ENCODE assay signal across 6 fruit fly cellular contexts in genomic region chr3R:15794258-15794727, dm6.
TF ChIP-seq lines count a peak whose summit lies in the region.

No protein-coding gene starts in this region.

- no peak for TF ChIP-seq CTCF in whole organism, embryonic (GFP tag; optimal IDR thresholded peaks at IDR 0.05; lab: Kevin White, UChicago)

TF ChIP-seq in whole organism, 6 proteins besides CTCF, POLR2A, EP300 and RAD21:
- TF ChIP-seq Dll (optimal IDR thresholded peaks at IDR 0.05; lab: Kevin White, UChicago) (no peak), CG8478 (optimal IDR thresholded peaks at IDR 0.05; lab: Kevin White, UChicago) (peak; percentile 91)

TF ChIP-seq in whole organism, adult, 20 proteins besides CTCF, POLR2A, EP300 and RAD21 (continues in another document):
- TF ChIP-seq Mnt (GFP tag; optimal IDR thresholded peaks at IDR 0.05; lab: Kevin White, UChicago) (peak; percentile 81), Crg-1 (GFP tag; optimal IDR thresholded peaks at IDR 0.05; lab: Kevin White, UChicago) (peak; percentile 53), toe (GFP tag; optimal IDR thresholded peaks at IDR 0.05; lab: Kevin White, UChicago) (no peak), Clk (GFP tag; optimal IDR thresholded peaks at IDR 0.05; lab: Kevin White, UChicago) (no peak), bab1 (GFP tag; optimal IDR thresholded peaks at IDR 0.05; lab: Kevin White, UChicago) (peak; percentile 29), ovo (GFP tag; optimal IDR thresholded peaks at IDR 0.05; lab: Kevin White, UChicago) (peak; percentile 65), CG7045 (GFP tag; optimal IDR thresholded peaks at IDR 0.05; lab: Kevin White, UChicago) (no peak), cic (GFP tag; optimal IDR thresholded peaks at IDR 0.05; lab: Kevin White, UChicago) (peak; percentile 2), CG5204 (GFP tag; optimal IDR thresholded peaks at IDR 0.05; lab: Kevin White, UChicago) (no peak), tj (GFP tag; optimal IDR thresholded peaks at IDR 0.05; lab: Kevin White, UChicago) (peak; percentile 33), cnc (optimal IDR thresholded peaks at IDR 0.05; lab: Kevin White, UChicago) (peak in 1 of 2 experiments; percentile 11), CG33017 (tag; optimal IDR thresholded peaks at IDR 0.05; lab: Kevin White, UChicago) (no peak), pad (GFP tag; optimal IDR thresholded peaks at IDR 0.05; lab: Kevin White, UChicago) (peak; percentile 21), Hr96 (GFP tag; optimal IDR thresholded peaks at IDR 0.05; lab: Kevin White, UChicago) (peak; percentile 20), CG14711 (tag; optimal IDR thresholded peaks at IDR 0.05; lab: Kevin White, UChicago) (no peak), CG1620 (GFP tag; optimal IDR thresholded peaks at IDR 0.05; lab: Kevin White, UChicago) (peak; percentile 10), CG12768 (GFP tag; optimal IDR thresholded peaks at IDR 0.05; lab: Kevin White, UChicago) (no peak), CG7101 (tag; optimal IDR thresholded peaks at IDR 0.05; lab: Kevin White, UChicago) (peak; percentile 7)

TF ChIP-seq in whole organism, embryonic, 481 proteins besides CTCF, POLR2A, EP300 and RAD21 (continues in another document):
- TF ChIP-seq CG32772 (GFP tag; IDR thresholded peaks at IDR 0.05; lab: Robert Waterston, UW), result peak; percentile 92
- no peak for TF ChIP-seq Hmx (GFP tag; optimal IDR thresholded peaks at IDR 0.05; lab: Kevin White, UChicago)
- no peak for TF ChIP-seq CG17802 (tag; optimal IDR thresholded peaks at IDR 0.05; lab: Kevin White, UChicago)
- no peak for TF ChIP-seq pan (optimal IDR thresholded peaks at IDR 0.05; lab: Kevin White, UChicago)
- no peak for TF ChIP-seq pan (GFP tag; optimal IDR thresholded peaks at IDR 0.05 in 1 of 2, IDR thresholded peaks at IDR 0.05 in 1 of 2)
- no peak for TF ChIP-seq klu (GFP tag; IDR thresholded peaks at IDR 0.05; lab: Robert Waterston, UW)
- TF ChIP-seq Dfd (GFP tag; optimal IDR thresholded peaks at IDR 0.05; lab: Kevin White, UChicago), result no peak
- no peak for TF ChIP-seq ac (GFP tag; optimal IDR thresholded peaks at IDR 0.05; lab: Kevin White, UChicago)
- TF ChIP-seq CG1233 (GFP tag; optimal IDR thresholded peaks at IDR 0.05; lab: Kevin White, UChicago), result peak; percentile 49
- no peak for TF ChIP-seq CG31388 (GFP tag; optimal IDR thresholded peaks at IDR 0.05; lab: Kevin White, UChicago)
- peak; percentile 11 for TF ChIP-seq zfh2 (GFP tag; optimal IDR thresholded peaks at IDR 0.05; lab: Kevin White, UChicago)
- no peak for TF ChIP-seq lov (optimal IDR thresholded peaks at IDR 0.05; lab: Kevin White, UChicago)
- no peak for TF ChIP-seq lov (GFP tag; IDR thresholded peaks at IDR 0.05; lab: Robert Waterston, UW)
- TF ChIP-seq H2.0 (GFP tag; IDR thresholded peaks at IDR 0.05; lab: Robert Waterston, UW), result 0 out of 2 replicates have a peak, but pooled peaks have one; percentile 15
- no peak for TF ChIP-seq NC2β (GFP tag; optimal IDR thresholded peaks at IDR 0.05; lab: Kevin White, UChicago)
- peak; percentile 33 for TF ChIP-seq CG18619 (GFP tag; optimal IDR thresholded peaks at IDR 0.05; lab: Kevin White, UChicago)
- peak in 1 of 2 experiments; percentile 92 for TF ChIP-seq Pdp1 (GFP tag; optimal IDR thresholded peaks at IDR 0.05; lab: Kevin White, UChicago)
- peak; percentile 45 for TF ChIP-seq HmgZ (tag; optimal IDR thresholded peaks at IDR 0.05; lab: Kevin White, UChicago)
- TF ChIP-seq CG15269 (tag; optimal IDR thresholded peaks at IDR 0.05; lab: Kevin White, UChicago), result peak; percentile 49

TF ChIP-seq in whole organism, prepupa, 60 proteins besides CTCF, POLR2A, EP300 and RAD21 (continues in another document):
- TF ChIP-seq Hr4 (GFP tag; optimal IDR thresholded peaks at IDR 0.05; lab: Kevin White, UChicago), result no peak
- peak; percentile 40 for TF ChIP-seq Sox14 (GFP tag; optimal IDR thresholded peaks at IDR 0.05; lab: Kevin White, UChicago)
- peak; percentile 14 for TF ChIP-seq CG6792 (GFP tag; optimal IDR thresholded peaks at IDR 0.05; lab: Kevin White, UChicago)
- TF ChIP-seq acj6 (GFP tag; optimal IDR thresholded peaks at IDR 0.05; lab: Kevin White, UChicago), result peak; percentile 9
- TF ChIP-seq CG3032 (tag; optimal IDR thresholded peaks at IDR 0.05; lab: Kevin White, UChicago), result no peak
- TF ChIP-seq Eip93F (GFP tag; optimal IDR thresholded peaks at IDR 0.05; lab: Kevin White, UChicago), result no peak
- TF ChIP-seq Ets96B (tag; optimal IDR thresholded peaks at IDR 0.05; lab: Kevin White, UChicago), result peak; percentile 38
- TF ChIP-seq CG32006 (GFP tag; optimal IDR thresholded peaks at IDR 0.05; lab: Kevin White, UChicago), result no peak
- TF ChIP-seq achi (GFP tag; optimal IDR thresholded peaks at IDR 0.05; lab: Kevin White, UChicago), result peak; percentile 35
- TF ChIP-seq net (GFP tag; optimal IDR thresholded peaks at IDR 0.05; lab: Kevin White, UChicago), result peak; percentile 28
- TF ChIP-seq topi (GFP tag; optimal IDR thresholded peaks at IDR 0.05; lab: Kevin White, UChicago), result peak; percentile 18
- TF ChIP-seq fd59A (GFP tag; optimal IDR thresholded peaks at IDR 0.05; lab: Kevin White, UChicago), result no peak
- no peak for TF ChIP-seq Sox15 (GFP tag; optimal IDR thresholded peaks at IDR 0.05; lab: Kevin White, UChicago)
- TF ChIP-seq esn (GFP tag; optimal IDR thresholded peaks at IDR 0.05; lab: Kevin White, UChicago), result peak; percentile 40
- TF ChIP-seq Sox102F (GFP tag; optimal IDR thresholded peaks at IDR 0.05; lab: Kevin White, UChicago), result no peak
- TF ChIP-seq CG10669 (GFP tag; optimal IDR thresholded peaks at IDR 0.05; lab: Kevin White, UChicago), result peak; percentile 39
- 0 out of 3 replicates have a peak, but pooled peaks have one; percentile 14 for TF ChIP-seq CG8119 (GFP tag; IDR thresholded peaks at IDR 0.05; lab: Robert Waterston, UW)
- TF ChIP-seq CG16779 (tag; optimal IDR thresholded peaks at IDR 0.05; lab: Kevin White, UChicago), result no peak
- TF ChIP-seq CG7368 (GFP tag; optimal IDR thresholded peaks at IDR 0.05; lab: Kevin White, UChicago), result no peak

TF ChIP-seq in whole organism, pupa, 21 proteins besides CTCF, POLR2A, EP300 and RAD21 (continues in another document):
- TF ChIP-seq CG34367 (tag; optimal IDR thresholded peaks at IDR 0.05; lab: Kevin White, UChicago) (peak; percentile 32), CG8301 (tag; optimal IDR thresholded peaks at IDR 0.05; lab: Kevin White, UChicago) (peak; percentile 32), CG12605 (GFP tag; IDR thresholded peaks at IDR 0.05; lab: Robert Waterston, UW) (no peak), Snoo (tag; optimal IDR thresholded peaks at IDR 0.05; lab: Kevin White, UChicago) (no peak), CG10348 (GFP tag; IDR thresholded peaks at IDR 0.05; lab: Robert Waterston, UW) (no peak), EcR (GFP tag; optimal IDR thresholded peaks at IDR 0.05; lab: Kevin White, UChicago) (no peak), D1 (tag; optimal IDR thresholded peaks at IDR 0.05; lab: Kevin White, UChicago) (no peak), CG4496 (GFP tag; IDR thresholded peaks at IDR 0.05; lab: Robert Waterston, UW) (peak; percentile 70; the same call in 2 of the 3 replicates), CG32121 (GFP tag; IDR thresholded peaks at IDR 0.05; lab: Robert Waterston, UW) (no peak; the same call in none of the 2 replicates), gl (tag; optimal IDR thresholded peaks at IDR 0.05; lab: Kevin White, UChicago) (peak; percentile 23), CG13204 (GFP tag; optimal IDR thresholded peaks at IDR 0.05; lab: Kevin White, UChicago) (peak; percentile 17), CG8159 (tag; optimal IDR thresholded peaks at IDR 0.05; lab: Kevin White, UChicago) (no peak), CG9948 (tag; optimal IDR thresholded peaks at IDR 0.05; lab: Kevin White, UChicago) (no peak), CG17806 (tag; optimal IDR thresholded peaks at IDR 0.05; lab: Kevin White, UChicago) (no peak), Ets98B (GFP tag; IDR thresholded peaks at IDR 0.05; lab: Robert Waterston, UW) (peak; percentile 28; the same call in 1 of the 2 replicates), fd96Ca (GFP tag; IDR thresholded peaks at IDR 0.05; lab: Robert Waterston, UW) (peak; percentile 45; the same call in 1 of the 3 replicates), Pif1B (GFP tag; optimal IDR thresholded peaks at IDR 0.05; lab: Kevin White, UChicago) (peak; percentile 42), Pif1A (GFP tag; optimal IDR thresholded peaks at IDR 0.05; lab: Kevin White, UChicago) (no peak), CG15710 (tag; optimal IDR thresholded peaks at IDR 0.05; lab: Kevin White, UChicago) (peak; percentile 21), CG14655 (GFP tag; optimal IDR thresholded peaks at IDR 0.05; lab: Kevin White, UChicago) (no peak)

TF ChIP-seq in whole organism, wandering third instar larva, 38 proteins besides CTCF, POLR2A, EP300 and RAD21 (continues in another document):
- TF ChIP-seq N (GFP tag; optimal IDR thresholded peaks at IDR 0.05; lab: Kevin White, UChicago) (peak; percentile 88), foxo (GFP tag; optimal IDR thresholded peaks at IDR 0.05; lab: Kevin White, UChicago) (peak in 1 of 2 experiments; percentile 31), Dfd (GFP tag; optimal IDR thresholded peaks at IDR 0.05; lab: Kevin White, UChicago) (no peak), Hnf4 (GFP tag; optimal IDR thresholded peaks at IDR 0.05; lab: Kevin White, UChicago) (no peak), sv (GFP tag; optimal IDR thresholded peaks at IDR 0.05; lab: Kevin White, UChicago) (no peak), psq (GFP tag; optimal IDR thresholded peaks at IDR 0.05; lab: Kevin White, UChicago) (peak; percentile 28), dl (GFP tag; optimal IDR thresholded peaks at IDR 0.05; lab: Kevin White, UChicago; ENCODE audit: insufficient read depth in 1 of 2, partially characterized antibody in 2 of 2) (no peak), Mio (GFP tag; optimal IDR thresholded peaks at IDR 0.05; lab: Kevin White, UChicago) (no peak), fru (GFP tag; optimal IDR thresholded peaks at IDR 0.05; lab: Kevin White, UChicago) (peak; percentile 13), tai (GFP tag; optimal IDR thresholded peaks at IDR 0.05; lab: Kevin White, UChicago) (no peak), pan (optimal IDR thresholded peaks at IDR 0.05; lab: Kevin White, UChicago) (no peak), Hr83 (GFP tag; optimal IDR thresholded peaks at IDR 0.05; lab: Kevin White, UChicago; ENCODE audit: poor library complexity, severe bottlenecking) (peak; percentile 92), brk (GFP tag; optimal IDR thresholded peaks at IDR 0.05; lab: Kevin White, UChicago) (peak; percentile 55), usp (GFP tag; optimal IDR thresholded peaks at IDR 0.05; lab: Kevin White, UChicago) (no peak), lola (GFP tag; optimal IDR thresholded peaks at IDR 0.05; lab: Kevin White, UChicago) (no peak), Rel (GFP tag; optimal IDR thresholded peaks at IDR 0.05; lab: Kevin White, UChicago) (no peak), Rel (tag; optimal IDR thresholded peaks at IDR 0.05; lab: Kevin White, UChicago) (peak; percentile 38), CrebA (GFP tag; optimal IDR thresholded peaks at IDR 0.05; lab: Kevin White, UChicago; ENCODE audit: borderline replicate concordance) (no peak), woc (GFP tag; optimal IDR thresholded peaks at IDR 0.05; lab: Kevin White, UChicago) (no peak), rgr (GFP tag; optimal IDR thresholded peaks at IDR 0.05; lab: Kevin White, UChicago) (peak; percentile 58), h (GFP tag; optimal IDR thresholded peaks at IDR 0.05; lab: Kevin White, UChicago) (peak; percentile 60), Hr78 (GFP tag; optimal IDR thresholded peaks at IDR 0.05; lab: Kevin White, UChicago) (peak; percentile 41)
